Worm (Caenorhabditis elegans): ENCODE results near the gene ctsa-3.1.

ctsa-3.1 gene

ce11 chrII:7232517-7232916 is at the start of gene ctsa-3.1:
ctsa-3.1 (plus strand) TSS chrII:7232853.
- TF ChIP-seq ceh-48 (tag; optimal IDR thresholded peaks at IDR 0.05) (no peak), K09A11.1 (tag; optimal IDR thresholded peaks at IDR 0.05; ENCODE audit: insufficient read depth) (no peak), che-1 (tag; optimal IDR thresholded peaks at IDR 0.05) (no peak)

ce11 chrII:7183493-7184272 is 49.0 kb upstream of the ctsa-3.1 start, which contains the start of gene pdl-1:
pdl-1 (plus strand) TSS chrII:7183801.
- TF ChIP-seq nfya-1 (tag; optimal IDR thresholded peaks at IDR 0.05) (peak; percentile 54), dve-1 (tag; optimal IDR thresholded peaks at IDR 0.05) (peak; percentile 89), F13H6.1 (tag; optimal IDR thresholded peaks at IDR 0.05) (peak; percentile 79), ceh-24 (tag; optimal IDR thresholded peaks at IDR 0.05) (peak; percentile 73), sdc-2 (tag; optimal IDR thresholded peaks at IDR 0.05) (peak; percentile 87), hlh-8 (tag; optimal IDR thresholded peaks at IDR 0.05) (peak; percentile 86), C38D4.7 (GFP tag; optimal IDR thresholded peaks at IDR 0.05) (peak; percentile 94), ref-2 (tag; optimal IDR thresholded peaks at IDR 0.05) (peak; percentile 91), K09A11.1 (tag; optimal IDR thresholded peaks at IDR 0.05; ENCODE audit: insufficient read depth) (peak; percentile 72), ceh-18 (tag; optimal IDR thresholded peaks at IDR 0.05) (peak; percentile 86), ztf-16 (tag; optimal IDR thresholded peaks at IDR 0.05) (peak; percentile 95), ceh-6 (GFP tag; optimal IDR thresholded peaks at IDR 0.05) (peak; percentile 92), hlh-13 (GFP tag; optimal IDR thresholded peaks at IDR 0.05) (peak; percentile 94), hlh-6 (tag; optimal IDR thresholded peaks at IDR 0.05) (peak; percentile 97), ceh-30 (tag; optimal IDR thresholded peaks at IDR 0.05) (peak; percentile 31), ceh-45 (GFP tag; IDR thresholded peaks at IDR 0.05) (peak; percentile 93), pros-1 (tag; optimal IDR thresholded peaks at IDR 0.05) (peak; percentile 83), ceh-2 (tag; optimal IDR thresholded peaks at IDR 0.05) (peak; percentile 90), ama-1 (optimal IDR thresholded peaks at IDR 0.05) (no peak), ceh-31 (tag; optimal IDR thresholded peaks at IDR 0.05) (peak; percentile 86), madf-2 (tag; optimal IDR thresholded peaks at IDR 0.05) (peak; percentile 92), sox-2 (GFP tag; IDR thresholded peaks at IDR 0.05) (peak; percentile 87), tbx-2 (tag; optimal IDR thresholded peaks at IDR 0.05) (peak; percentile 96), nhr-11 (tag; optimal IDR thresholded peaks at IDR 0.05) (no peak), dmd-4 (tag; optimal IDR thresholded peaks at IDR 0.05; ENCODE audit: borderline replicate concordance) (peak; percentile 89), pha-4 (tag; optimal IDR thresholded peaks at IDR 0.05) (no peak), sox-4 (tag; optimal IDR thresholded peaks at IDR 0.05) (peak; percentile 94), ahr-1 (tag; optimal IDR thresholded peaks at IDR 0.05) (peak; percentile 76), unc-42 (tag; optimal IDR thresholded peaks at IDR 0.05) (peak; percentile 74), zip-5 (tag; optimal IDR thresholded peaks at IDR 0.05) (peak; percentile 81), mec-3 (tag; optimal IDR thresholded peaks at IDR 0.05; ENCODE audit: borderline replicate concordance) (peak; percentile 80), tbx-7 (tag; optimal IDR thresholded peaks at IDR 0.05) (peak; percentile 72), syd-9 (tag; optimal IDR thresholded peaks at IDR 0.05) (peak; percentile 95), pax-1 (tag; optimal IDR thresholded peaks at IDR 0.05) (no peak), ttx-3 (tag; optimal IDR thresholded peaks at IDR 0.05) (peak; percentile 89), rnt-1 (tag; optimal IDR thresholded peaks at IDR 0.05) (peak; percentile 89), pha-2 (tag; optimal IDR thresholded peaks at IDR 0.05) (peak; percentile 91), odd-2 (tag; optimal IDR thresholded peaks at IDR 0.05) (peak; percentile 81), ceh-9 (tag; optimal IDR thresholded peaks at IDR 0.05) (peak; percentile 85), gmeb-2 (tag; optimal IDR thresholded peaks at IDR 0.05) (peak; percentile 94), hlh-30 (tag; optimal IDR thresholded peaks at IDR 0.05; ENCODE audit: insufficient read depth) (peak; percentile 68), fkh-6 (tag; optimal IDR thresholded peaks at IDR 0.05) (peak; percentile 91), ceh-22 (tag; optimal IDR thresholded peaks at IDR 0.05) (no peak), pat-9 (tag; optimal IDR thresholded peaks at IDR 0.05) (peak; percentile 93), Y22D7AL.16 (tag; optimal IDR thresholded peaks at IDR 0.05) (peak; percentile 87), K02D7.2 (tag; optimal IDR thresholded peaks at IDR 0.05) (peak; percentile 90), fax-1 (tag; optimal IDR thresholded peaks at IDR 0.05) (peak; percentile 88)

All from whole organism, late embryonic.